Fruit fly (Drosophila melanogaster): ENCODE data around the gene ZnT77C.

DNA sequence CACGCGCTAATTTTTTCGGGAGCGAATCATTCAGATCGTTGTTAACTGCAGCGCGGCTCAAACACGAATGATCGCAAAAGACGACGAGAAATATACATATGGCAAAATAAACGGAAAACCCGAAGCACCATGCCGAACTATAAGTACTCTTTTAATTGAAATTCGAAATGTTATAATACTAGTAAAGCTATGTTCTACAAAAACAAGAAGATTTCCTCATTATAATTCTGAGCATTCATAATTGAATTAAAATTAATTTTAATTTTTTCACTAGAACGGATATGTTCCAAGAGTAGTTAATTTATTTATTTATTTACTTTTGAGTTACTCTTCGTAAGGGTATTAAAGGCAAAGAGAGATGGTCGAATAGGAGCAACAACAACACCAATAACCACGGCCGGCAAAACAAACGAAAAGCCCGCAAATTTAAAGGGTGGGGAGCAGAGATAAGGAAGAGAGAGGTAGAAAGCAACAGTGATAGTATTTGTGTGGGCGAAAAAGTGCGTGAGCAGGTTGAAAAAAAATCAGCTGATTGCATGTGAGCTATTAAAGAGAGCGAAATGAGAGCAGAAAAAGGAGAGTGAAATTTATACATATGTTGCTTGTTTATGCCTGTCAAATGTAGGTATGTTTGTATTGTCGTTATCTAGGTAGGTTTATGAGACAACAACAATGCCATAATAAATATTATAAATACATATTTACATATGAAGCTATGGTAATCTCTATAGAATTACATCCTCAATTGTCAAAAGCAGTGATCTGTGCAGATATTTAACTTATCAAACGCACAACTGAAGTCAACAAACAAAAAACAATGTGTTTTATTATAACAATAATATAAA is 1.1 kb downstream of the ZnT77C start:
- TF ChIP-seq CG8478 (optimal IDR thresholded peaks at IDR 0.05) (no peak), CTCF (optimal IDR thresholded peaks at IDR 0.05) (no peak)

All from S2 (cell line).